Worm (Caenorhabditis elegans) whole organism, mixed stage, embryonic: ENCODE results near the gene hlh-29.

Experiments
- blmp-1 ChIP-seq: fragments of 150-350 bp; optimal IDR thresholded peaks from 2 replicates; lab custom pipeline; 2014; ENCODE audit warnings: missing biosample characterization, missing genetic modification characterization
- ceh-83 ChIP-seq: fragments of 200-800 bp; sonication (Bioruptor generic); optimal IDR thresholded peaks from 2 replicates; lab custom pipeline; 2018; ENCODE audit warnings: mild to moderate bottlenecking, missing genetic modification characterization, missing compliant biosample characterization
- cnd-1 ChIP-seq: fragments of 200-800 bp; sonication (Bioruptor generic); optimal IDR thresholded peaks from 2 replicates; lab custom pipeline; 2018; ENCODE audit warnings: mild to moderate bottlenecking, missing genetic modification characterization, missing compliant biosample characterization
- elt-1 ChIP-seq: sonication (generic microtip); optimal IDR thresholded peaks from 2 replicates; lab custom pipeline; 2017; ENCODE audit warnings: missing genetic modification characterization, mild to moderate bottlenecking, missing compliant biosample characterization, antibody characterized with exemption, moderate library complexity, borderline replicate concordance; ENCODE audit not compliant: insufficient read depth
- elt-3 ChIP-seq: fragments of 150-350 bp; optimal IDR thresholded peaks from 2 replicates; lab custom pipeline; 2014; ENCODE audit warnings: missing biosample characterization, missing genetic modification characterization
- hlh-1 ChIP-seq: fragments of 150-350 bp; optimal IDR thresholded peaks from 2 replicates; lab custom pipeline; 2014; ENCODE audit warnings: missing biosample characterization, missing genetic modification reagents, missing genetic modification characterization
- mep-1 ChIP-seq: fragments of 150-350 bp; optimal IDR thresholded peaks from 2 replicates; lab custom pipeline; 2017; ENCODE audit warnings: missing biosample characterization, missing genetic modification reagents, missing genetic modification characterization, inconsistent platforms
- nhr-2 ChIP-seq: fragments of 150-350 bp; optimal IDR thresholded peaks from 2 replicates; lab custom pipeline; 2014; ENCODE audit warnings: missing biosample characterization, missing genetic modification characterization
- nhr-28 ChIP-seq: fragments of 150-350 bp; optimal IDR thresholded peaks from 2 replicates; lab custom pipeline; 2014; ENCODE audit warnings: missing biosample characterization, missing genetic modification characterization
- pha-4 ChIP-seq: fragments of 150-350 bp; optimal IDR thresholded peaks from 2 replicates; lab custom pipeline; 2018; ENCODE audit warnings: missing biosample characterization, missing genetic modification reagents, missing genetic modification characterization
- unc-39 ChIP-seq: fragments of 150-350 bp; optimal IDR thresholded peaks from 2 replicates; lab custom pipeline; 2014; ENCODE audit warnings: missing biosample characterization, missing genetic modification characterization
- unc-62 ChIP-seq: fragments of 150-350 bp; optimal IDR thresholded peaks from 2 replicates; lab custom pipeline; 2014; ENCODE audit warnings: missing biosample characterization, missing genetic modification reagents, missing genetic modification characterization

- TF ChIP-seq mep-1 (no peak), unc-39 (tag; lab: Kevin White, UChicago) (no peak), unc-62 (GFP tag; lab: Kevin White, UChicago) (no peak), nhr-28 (tag; lab: Kevin White, UChicago) (no peak), blmp-1 (tag; lab: Kevin White, UChicago) (no peak), elt-1 (peak; percentile 77), nhr-2 (tag; lab: Kevin White, UChicago) (no peak), hlh-1 (tag; lab: Kevin White, UChicago) (no peak), pha-4 (tag; lab: Kevin White, UChicago) (no peak), ceh-83 (GFP tag; lab: Kevin White, UChicago) (no peak), cnd-1 (tag; lab: Kevin White, UChicago) (no peak), elt-3 (no peak)
Measured at ce11 chrX:17510523-17510922, 37.9 kb downstream of the hlh-29 start.
